Worm (Caenorhabditis elegans) whole organism, L2 larva: Measurements from ENCODE around the gene fbxa-18.

Source experiments
- ama-1 ChIP-seq: fragments of 150-350 bp; optimal IDR thresholded peaks from 2 replicates; lab custom pipeline; 2018; ENCODE audit warnings: inconsistent platforms
- ceh-82 ChIP-seq: fragments of 150-350 bp; optimal IDR thresholded peaks from 2 replicates; lab custom pipeline; 2014; ENCODE audit warnings: missing biosample characterization, missing genetic modification characterization
- dmd-4 ChIP-seq: sonication (generic microtip); optimal IDR thresholded peaks from 2 replicates; lab custom pipeline; 2017; ENCODE audit warnings: missing biosample characterization, missing genetic modification characterization
- lin-13 ChIP-seq: fragments of 150-350 bp; optimal IDR thresholded peaks from 2 replicates; lab custom pipeline; 2014; ENCODE audit warnings: missing biosample characterization, missing genetic modification reagents, missing genetic modification characterization
- mdl-1 ChIP-seq, 2 experiments: fragments of 150-350 bp in 1 of 2; sonication (generic microtip) in 1 of 2; optimal IDR thresholded peaks; 2 replicates each; lab custom pipeline; 2017; ENCODE audit warnings: missing biosample characterization in 2 of 2, missing genetic modification characterization in 2 of 2
- nhr-10 ChIP-seq: sonication (generic microtip); optimal IDR thresholded peaks from 2 replicates; lab custom pipeline; 2017; ENCODE audit warnings: missing biosample characterization, missing genetic modification characterization
- nhr-23 ChIP-seq: fragments of 150-350 bp; optimal IDR thresholded peaks from 2 replicates; lab custom pipeline; 2014; ENCODE audit warnings: missing biosample characterization, missing genetic modification reagents, missing genetic modification characterization
- unc-39 ChIP-seq: fragments of 150-350 bp; optimal IDR thresholded peaks from 2 replicates; lab custom pipeline; 2014; ENCODE audit warnings: missing biosample characterization, missing genetic modification characterization
- unc-62 ChIP-seq: fragments of 150-350 bp; optimal IDR thresholded peaks from 2 replicates; lab custom pipeline; 2014; ENCODE audit warnings: missing biosample characterization, missing genetic modification reagents, missing genetic modification characterization

DNA sequence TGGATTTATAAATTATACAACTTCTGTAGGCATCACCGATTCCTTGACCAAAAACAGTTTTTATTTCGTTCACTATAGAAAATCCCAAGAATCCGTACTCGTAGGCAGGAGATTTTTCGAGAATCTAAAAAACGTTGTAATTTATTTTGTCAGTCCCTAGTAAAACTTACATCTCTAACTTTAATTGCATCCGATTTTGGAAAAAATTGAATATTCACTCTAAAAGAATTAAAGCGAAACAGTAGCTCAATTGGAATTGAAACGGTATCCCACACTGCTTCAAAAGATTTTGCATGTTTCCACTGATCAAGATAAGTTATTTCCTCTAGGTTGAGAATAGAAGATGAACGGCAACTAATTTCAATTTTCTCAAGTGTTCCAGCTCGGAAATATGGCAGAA is 11.2 kb upstream of the fbxa-18 start, which contains the start of gene fbxa-142:
- TF ChIP-seq mdl-1 (tag; optimal IDR thresholded peaks at IDR 0.05; lab: Kevin White, UChicago) (no peak), ama-1 (lab: Kevin White, UChicago) (no peak), lin-13 (GFP tag; lab: Kevin White, UChicago) (no peak), unc-39 (tag; lab: Kevin White, UChicago) (no peak), ceh-82 (tag; lab: Kevin White, UChicago) (no peak), unc-62 (no peak), dmd-4 (no peak), nhr-23 (tag; lab: Kevin White, UChicago) (no peak), nhr-10 (tag; lab: Kevin White, UChicago) (no peak)
